Worm (Caenorhabditis elegans) whole organism, mixed stage, embryonic: Measurements from ENCODE around the gene ZK228.3.
A peak's percentile ranks its signal among the peaks of the same experiment; 100 is the strongest.

ENCODE experiments used
- M03D4.4 ChIP-seq: sonication (generic microtip); optimal IDR thresholded peaks from 2 replicates; lab custom pipeline; 2017; ENCODE audit warnings: mild to moderate bottlenecking, missing genetic modification characterization, missing compliant biosample characterization
- blmp-1 ChIP-seq: fragments of 150-350 bp; optimal IDR thresholded peaks from 2 replicates; lab custom pipeline; 2014; ENCODE audit warnings: missing biosample characterization, missing genetic modification characterization
- ceh-39 ChIP-seq: fragments of 150-350 bp; optimal IDR thresholded peaks from 2 replicates; lab custom pipeline; 2014; ENCODE audit warnings: missing biosample characterization, missing genetic modification characterization
- ceh-43 ChIP-seq: fragments of 200-800 bp; sonication (Bioruptor generic); optimal IDR thresholded peaks from 2 replicates; lab custom pipeline; 2018; ENCODE audit warnings: mild to moderate bottlenecking, missing genetic modification characterization, moderate library complexity, missing compliant biosample characterization
- ces-1 ChIP-seq: fragments of 150-350 bp; optimal IDR thresholded peaks from 2 replicates; lab custom pipeline; 2014; ENCODE audit warnings: missing biosample characterization, missing genetic modification reagents, missing genetic modification characterization
- cnd-1 ChIP-seq: fragments of 200-800 bp; sonication (Bioruptor generic); optimal IDR thresholded peaks from 2 replicates; lab custom pipeline; 2018; ENCODE audit warnings: mild to moderate bottlenecking, missing genetic modification characterization, missing compliant biosample characterization
- drap-1 ChIP-seq: fragments of 200-800 bp; sonication (Bioruptor generic); optimal IDR thresholded peaks from 3 replicates; lab custom pipeline; 2018; ENCODE audit warnings: mild to moderate bottlenecking, missing genetic modification characterization, missing compliant biosample characterization
- elt-1 ChIP-seq: sonication (generic microtip); optimal IDR thresholded peaks from 2 replicates; lab custom pipeline; 2017; ENCODE audit warnings: missing genetic modification characterization, mild to moderate bottlenecking, missing compliant biosample characterization, antibody characterized with exemption, moderate library complexity, borderline replicate concordance; ENCODE audit not compliant: insufficient read depth
- flh-1 ChIP-seq: fragments of 200-800 bp; sonication (Bioruptor generic); optimal IDR thresholded peaks from 2 replicates; lab custom pipeline; 2018; ENCODE audit warnings: mild to moderate bottlenecking, missing genetic modification characterization, moderate library complexity, missing compliant biosample characterization
- ham-2 ChIP-seq: fragments of 200-800 bp; sonication (Bioruptor generic); optimal IDR thresholded peaks from 2 replicates; lab custom pipeline; 2018; ENCODE audit warnings: mild to moderate bottlenecking, missing genetic modification characterization, missing compliant biosample characterization
- hlh-1 ChIP-seq: fragments of 150-350 bp; optimal IDR thresholded peaks from 2 replicates; lab custom pipeline; 2014; ENCODE audit warnings: missing biosample characterization, missing genetic modification reagents, missing genetic modification characterization
- lin-13 ChIP-seq: fragments of 150-350 bp; optimal IDR thresholded peaks from 2 replicates; lab custom pipeline; 2014; ENCODE audit warnings: missing biosample characterization, missing genetic modification characterization
- lin-32 ChIP-seq: fragments of 200-800 bp; sonication (Bioruptor generic); optimal IDR thresholded peaks from 2 replicates; lab custom pipeline; 2018; ENCODE audit warnings: mild to moderate bottlenecking, missing genetic modification characterization, missing compliant biosample characterization
- lsy-2 ChIP-seq: fragments of 150-350 bp; optimal IDR thresholded peaks from 2 replicates; lab custom pipeline; 2014; ENCODE audit warnings: missing biosample characterization, missing genetic modification characterization
- mab-5 ChIP-seq: fragments of 150-350 bp; optimal IDR thresholded peaks from 2 replicates; lab custom pipeline; 2014; ENCODE audit warnings: missing biosample characterization, missing genetic modification characterization
- mep-1 ChIP-seq: fragments of 150-350 bp; optimal IDR thresholded peaks from 2 replicates; lab custom pipeline; 2017; ENCODE audit warnings: missing biosample characterization, missing genetic modification reagents, missing genetic modification characterization, inconsistent platforms
- mls-2 ChIP-seq: sonication (generic microtip); optimal IDR thresholded peaks from 2 replicates; lab custom pipeline; 2016; ENCODE audit warnings: mild to moderate bottlenecking, missing genetic modification characterization, moderate library complexity, missing compliant biosample characterization
- nhr-12 ChIP-seq: fragments of 150-350 bp; optimal IDR thresholded peaks from 2 replicates; lab custom pipeline; 2014; ENCODE audit warnings: missing biosample characterization, missing genetic modification characterization
- nhr-2 ChIP-seq: fragments of 150-350 bp; optimal IDR thresholded peaks from 2 replicates; lab custom pipeline; 2014; ENCODE audit warnings: missing biosample characterization, missing genetic modification characterization
- pha-4 ChIP-seq: fragments of 150-350 bp; optimal IDR thresholded peaks from 2 replicates; lab custom pipeline; 2018; ENCODE audit warnings: missing biosample characterization, missing genetic modification reagents, missing genetic modification characterization
- sem-2 ChIP-seq: fragments of 200-800 bp; sonication (Bioruptor generic); optimal IDR thresholded peaks from 2 replicates; lab custom pipeline; 2018; ENCODE audit warnings: mild to moderate bottlenecking, missing genetic modification characterization, missing compliant biosample characterization
- snpc-4 ChIP-seq: fragments of 150-350 bp; optimal IDR thresholded peaks from 2 replicates; lab custom pipeline; 2014; ENCODE audit warnings: missing biosample characterization, missing genetic modification characterization
- sptf-1 ChIP-seq: sonication (generic microtip); optimal IDR thresholded peaks from 2 replicates; lab custom pipeline; 2017; ENCODE audit warnings: mild to moderate bottlenecking, missing genetic modification characterization, moderate library complexity, missing compliant biosample characterization
- tbx-8 ChIP-seq: fragments of 200-800 bp; sonication (Bioruptor generic); optimal IDR thresholded peaks from 2 replicates; lab custom pipeline; 2018; ENCODE audit warnings: mild to moderate bottlenecking, missing genetic modification characterization, moderate library complexity, missing compliant biosample characterization
- unc-120 ChIP-seq: sonication (generic microtip); optimal IDR thresholded peaks from 2 replicates; lab custom pipeline; 2017; ENCODE audit warnings: missing genetic modification characterization, missing compliant biosample characterization; ENCODE audit not compliant: poor library complexity, severe bottlenecking
- unc-39 ChIP-seq: fragments of 150-350 bp; optimal IDR thresholded peaks from 2 replicates; lab custom pipeline; 2014; ENCODE audit warnings: missing biosample characterization, missing genetic modification characterization
- unc-62 ChIP-seq: fragments of 150-350 bp; optimal IDR thresholded peaks from 2 replicates; lab custom pipeline; 2014; ENCODE audit warnings: missing biosample characterization, missing genetic modification reagents, missing genetic modification characterization
- zip-8 ChIP-seq: fragments of 150-350 bp; optimal IDR thresholded peaks from 2 replicates; lab custom pipeline; 2014; ENCODE audit warnings: missing biosample characterization, missing genetic modification characterization
- ztf-11 ChIP-seq: fragments of 150-350 bp; optimal IDR thresholded peaks from 2 replicates; lab custom pipeline; 2014; ENCODE audit warnings: missing biosample characterization, missing genetic modification characterization

Gene ZK228.3

ce11 chrV:18461200-18461728, at the start of gene ZK228.3:
ZK228.3 (minus strand) TSS chrV:18461250.
- TF ChIP-seq unc-62 (GFP tag; lab: Kevin White, UChicago) (no peak), ham-2 (no peak), sptf-1 (tag; lab: Kevin White, UChicago) (no peak), elt-1 (tag; lab: Kevin White, UChicago) (peak; percentile 21)

DNA sequence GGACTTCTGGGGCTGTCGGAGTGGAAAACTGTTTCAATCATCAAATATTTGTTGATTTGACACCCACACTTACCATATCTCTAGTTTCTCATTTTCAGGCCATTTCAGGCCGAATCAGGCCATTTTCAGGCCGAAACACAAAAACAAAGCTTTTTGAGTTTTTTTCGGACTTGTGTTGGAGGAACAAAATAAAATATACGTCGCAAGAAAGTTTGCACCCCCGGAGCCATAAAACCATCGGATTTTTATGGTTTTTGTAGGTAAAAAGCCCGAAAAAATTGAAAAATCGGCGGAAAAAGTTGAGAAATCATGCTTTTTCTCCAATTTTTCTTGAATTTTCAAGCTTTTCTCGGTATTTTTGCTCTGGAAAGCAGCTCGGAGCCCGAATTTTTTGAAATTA, 47.5 kb upstream of the ZK228.3 start, which contains the start of gene Y51A2D.1:
Gene Y51A2D.1 (plus strand): TSS at position 301 of the 400 bp plus-strand sequence.
- TF ChIP-seq flh-1 (GFP tag; lab: Kevin White, UChicago) (no peak), blmp-1 (tag; lab: Kevin White, UChicago) (no peak), snpc-4 (tag; lab: Kevin White, UChicago) (no peak), unc-62 (GFP tag; lab: Kevin White, UChicago) (no peak), ztf-11 (tag; lab: Kevin White, UChicago) (no peak), nhr-2 (tag; lab: Kevin White, UChicago) (no peak), ceh-39 (no peak), ham-2 (no peak), zip-8 (no peak), ceh-43 (GFP tag; lab: Kevin White, UChicago) (no peak)

DNA sequence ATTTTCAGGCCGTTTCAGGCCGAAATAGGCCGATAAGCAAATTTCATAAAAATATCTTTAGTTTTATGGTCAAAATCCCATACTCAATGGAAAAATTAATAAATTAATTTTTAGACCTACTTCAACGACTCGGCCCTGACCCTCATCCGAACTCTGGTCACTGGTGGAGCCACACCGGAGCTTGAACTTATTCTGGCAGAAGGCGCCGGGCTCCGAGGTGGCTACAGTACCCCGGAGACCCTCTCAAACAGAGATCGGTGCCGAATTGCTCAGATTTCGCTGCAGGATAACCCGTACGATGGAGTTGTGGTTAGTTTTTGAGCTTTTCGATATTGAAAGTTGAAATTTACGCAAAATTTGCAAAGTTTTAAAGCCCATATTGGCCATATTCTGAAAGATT, 45.7 kb upstream of the ZK228.3 start:
- TF ChIP-seq ceh-39 (no peak), mab-5 (tag; lab: Kevin White, UChicago) (no peak), nhr-12 (no peak), elt-1 (tag; lab: Kevin White, UChicago) (no peak), M03D4.4 (tag; lab: Kevin White, UChicago) (no peak), hlh-1 (tag; lab: Kevin White, UChicago) (no peak), tbx-8 (GFP tag; lab: Kevin White, UChicago) (no peak), blmp-1 (tag; lab: Kevin White, UChicago) (no peak), cnd-1 (tag; lab: Kevin White, UChicago) (no peak), lin-13 (tag; lab: Kevin White, UChicago) (no peak)
- TF ChIP-seq, all 35 proteins: peak for 0

DNA sequence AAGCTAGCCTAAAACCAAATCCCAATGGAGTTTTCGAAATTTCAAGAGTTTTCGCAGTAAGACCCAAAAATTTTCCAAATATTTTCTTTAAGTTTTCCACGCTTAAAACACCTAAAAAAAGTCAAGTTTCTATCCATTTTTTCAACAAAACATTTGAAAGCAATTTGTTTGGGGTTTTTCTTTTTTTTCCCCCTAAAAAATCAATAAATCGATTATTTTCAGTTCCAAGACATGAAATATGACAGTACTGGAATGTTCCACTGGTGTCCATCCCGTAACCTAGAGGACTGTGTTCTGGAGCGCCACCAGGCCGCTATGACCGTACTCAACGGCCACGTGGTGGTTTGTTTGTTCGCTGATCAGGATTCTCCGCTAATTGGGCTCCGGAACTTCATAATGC, 43.6 kb upstream of the ZK228.3 start:
- TF ChIP-seq unc-39 (tag; lab: Kevin White, UChicago) = no peak
- TF ChIP-seq snpc-4 (tag; lab: Kevin White, UChicago) = no peak
- TF ChIP-seq ztf-11 (tag; lab: Kevin White, UChicago) = no peak
- no peak for TF ChIP-seq nhr-12
- TF ChIP-seq mab-5 (tag; lab: Kevin White, UChicago) = no peak
- no peak for TF ChIP-seq sem-2
- TF ChIP-seq ham-2 = no peak
- TF ChIP-seq pha-4 (tag; lab: Kevin White, UChicago) = no peak
- no peak for TF ChIP-seq hlh-1 (tag; lab: Kevin White, UChicago)
- TF ChIP-seq elt-1 (tag; lab: Kevin White, UChicago) = no peak
- no peak for TF ChIP-seq unc-62 (GFP tag; lab: Kevin White, UChicago)
- TF ChIP-seq lin-32 (GFP tag; lab: Kevin White, UChicago) = no peak
- TF ChIP-seq cnd-1 (tag; lab: Kevin White, UChicago) = no peak
- no peak for TF ChIP-seq ceh-43 (GFP tag; lab: Kevin White, UChicago)
- TF ChIP-seq M03D4.4 (tag; lab: Kevin White, UChicago) = no peak
- no peak for TF ChIP-seq mep-1 (tag; lab: Kevin White, UChicago)
- TF ChIP-seq nhr-2 (tag; lab: Kevin White, UChicago) = no peak
- TF ChIP-seq, all 35 proteins: peak for 0

ce11 chrV:18491961-18492360, 30.9 kb upstream of the ZK228.3 start, which contains the start of gene slo-1:
slo-1 (plus strand) TSS chrV:18492261.
- TF ChIP-seq lsy-2 (tag; lab: Kevin White, UChicago) (no peak), ces-1 (GFP tag; lab: Kevin White, UChicago) (peak; percentile 42)
- TF ChIP-seq, all 35 proteins: peak for 1

- TF ChIP-seq mls-2 (tag; lab: Kevin White, UChicago) = peak; percentile 17
- no peak for TF ChIP-seq lin-32 (GFP tag; lab: Kevin White, UChicago)
- TF ChIP-seq unc-62 (GFP tag; lab: Kevin White, UChicago) = peak; percentile 19
- TF ChIP-seq tbx-8 (GFP tag; lab: Kevin White, UChicago) = no peak
- TF ChIP-seq drap-1 (GFP tag; lab: Kevin White, UChicago) = peak; percentile 71
- peak; percentile 59 for TF ChIP-seq hlh-1 (tag; lab: Kevin White, UChicago)
- TF ChIP-seq ztf-11 (tag; lab: Kevin White, UChicago) = no peak
- TF ChIP-seq M03D4.4 (tag; lab: Kevin White, UChicago) = peak; percentile 26
- TF ChIP-seq unc-120 (tag; lab: Kevin White, UChicago) = peak; percentile 90
- peak; percentile 45 for TF ChIP-seq ces-1 (GFP tag; lab: Kevin White, UChicago)
Measured at ce11 chrV:18490284-18490832, 29.3 kb upstream of the ZK228.3 start.
